Fruit fly (Drosophila melanogaster): ENCODE results near the gene Gale.

- no peak for TF ChIP-seq usp (GFP tag; optimal IDR thresholded peaks at IDR 0.05)
- TF ChIP-seq pan (optimal IDR thresholded peaks at IDR 0.05) = no peak
- TF ChIP-seq CG8478 (optimal IDR thresholded peaks at IDR 0.05) = no peak
- no peak for TF ChIP-seq Dll (optimal IDR thresholded peaks at IDR 0.05)
- no peak for TF ChIP-seq psq (optimal IDR thresholded peaks at IDR 0.05)
Observed at dm6 chr3L:613578-614300, 34.6 kb upstream of the Gale start.

Measured in whole organism.